Fruit fly (Drosophila melanogaster) whole organism, embryonic: ENCODE data around the gene CG9444.

Experiments used
- Bdp1 ChIP-seq: fragments of 200-800 bp; sonication (Bioruptor generic); optimal IDR thresholded peaks from 3 replicates; lab custom pipeline; 2016; ENCODE audit warnings: missing biosample characterization, missing genetic modification characterization
- CG10321 ChIP-seq: fragments of 200-800 bp; sonication (Bioruptor generic); IDR thresholded peaks from 2 replicates; pipeline ENCODE4 v1.3.6; 2022; ENCODE audit warnings: missing biosample characterization, missing genetic modification characterization
- CG11456 ChIP-seq: fragments of 200-800 bp; sonication (Bioruptor generic); IDR thresholded peaks from 3 replicates; pipeline ENCODE4 v1.3.6; 2022; ENCODE audit warnings: missing biosample characterization, missing genetic modification characterization
- CG13123 ChIP-seq: fragments of 200-800 bp; sonication (Bioruptor generic); optimal IDR thresholded peaks from 2 replicates; lab custom pipeline; 2016; ENCODE audit warnings: missing biosample characterization, missing genetic modification characterization
- CG15514 ChIP-seq: fragments of 200-800 bp; sonication (Bioruptor generic); optimal IDR thresholded peaks from 3 replicates; lab custom pipeline; 2017; ENCODE audit warnings: missing biosample characterization, missing genetic modification characterization, mild to moderate bottlenecking, moderate library complexity, missing genetic modification reagents
- CG1792 ChIP-seq: fragments of 200-800 bp; sonication (Bioruptor generic); optimal IDR thresholded peaks from 2 replicates; lab custom pipeline; 2016; ENCODE audit warnings: missing biosample characterization, missing genetic modification characterization
- CG2129 ChIP-seq: fragments of 200-800 bp; sonication (Bioruptor generic); IDR thresholded peaks from 2 replicates; pipeline ENCODE4 v1.3.6; 2022; ENCODE audit warnings: missing biosample characterization, missing genetic modification characterization; ENCODE audit not compliant: partially characterized antibody
- CG32767 ChIP-seq: fragments of 200-800 bp; sonication (Bioruptor generic); IDR thresholded peaks from 2 replicates; pipeline ENCODE4 v1.3.6; 2022; ENCODE audit warnings: missing biosample characterization, missing genetic modification characterization
- CG6654 ChIP-seq: fragments of 200-800 bp; sonication (Bioruptor generic); optimal IDR thresholded peaks from 2 replicates; lab custom pipeline; 2017; ENCODE audit warnings: missing biosample characterization, mild to moderate bottlenecking, missing genetic modification characterization
- CG7372 ChIP-seq: fragments of 200-800 bp; sonication (Bioruptor generic); IDR thresholded peaks from 2 replicates; pipeline ENCODE4 v1.3.6; 2022; ENCODE audit warnings: missing biosample characterization, missing genetic modification characterization
- CG8924 ChIP-seq: fragments of 200-800 bp; optimal IDR thresholded peaks from 3 replicates; lab custom pipeline; 2019; ENCODE audit warnings: missing biosample characterization, mild to moderate bottlenecking, missing genetic modification characterization, moderate library complexity
- CG9215 ChIP-seq: fragments of 200-800 bp; sonication (Bioruptor generic); IDR thresholded peaks from 2 replicates; pipeline ENCODE4 v1.3.6; 2022; ENCODE audit warnings: missing biosample characterization, missing genetic modification characterization
- D19A ChIP-seq: fragments of 200-800 bp; optimal IDR thresholded peaks from 3 replicates; lab custom pipeline; 2019; ENCODE audit warnings: missing biosample characterization, mild to moderate bottlenecking, missing genetic modification characterization, moderate library complexity
- Deaf1 ChIP-seq: fragments of 200-800 bp; optimal IDR thresholded peaks from 3 replicates; lab custom pipeline; 2019; ENCODE audit warnings: missing biosample characterization, mild to moderate bottlenecking, missing genetic modification characterization, moderate library complexity
- ERR ChIP-seq: fragments of 200-800 bp; sonication (Bioruptor generic); optimal IDR thresholded peaks from 2 replicates; lab custom pipeline; 2016; ENCODE audit warnings: missing biosample characterization, missing genetic modification characterization
- Elba2 ChIP-seq: fragments of 200-800 bp; sonication (Bioruptor generic); optimal IDR thresholded peaks from 3 replicates; lab custom pipeline; 2016; ENCODE audit warnings: missing biosample characterization, missing genetic modification characterization
- Gug ChIP-seq: fragments of 200-800 bp; sonication (Bioruptor generic); IDR thresholded peaks from 4 replicates; pipeline ENCODE4 v1.3.6; 2022; ENCODE audit warnings: missing biosample characterization, missing genetic modification characterization
- H15 ChIP-seq: fragments of 200-800 bp; sonication (Bioruptor generic); IDR thresholded peaks from 3 replicates; pipeline ENCODE4 v1.3.6; 2022; ENCODE audit warnings: missing biosample characterization, missing genetic modification characterization
- H2.0 ChIP-seq: fragments of 200-800 bp; sonication (Bioruptor generic); IDR thresholded peaks from 2 replicates; pipeline ENCODE4 v1.3.6; 2022; ENCODE audit warnings: missing biosample characterization, missing genetic modification characterization
- HHEX ChIP-seq: fragments of 200-800 bp; sonication (Bioruptor generic); optimal IDR thresholded peaks from 3 replicates; lab custom pipeline; 2017; ENCODE audit warnings: missing biosample characterization, mild to moderate bottlenecking, missing genetic modification characterization, missing genetic modification reagents
- HmgD ChIP-seq: fragments of 200-800 bp; sonication (Bioruptor generic); optimal IDR thresholded peaks from 3 replicates; lab custom pipeline; 2016; ENCODE audit warnings: missing biosample characterization, missing genetic modification characterization
- Jarid2 ChIP-seq: fragments of 200-800 bp; sonication (Bioruptor generic); optimal IDR thresholded peaks from 3 replicates; lab custom pipeline; 2017; ENCODE audit warnings: mild to moderate bottlenecking, missing biosample characterization, missing genetic modification reagents, missing genetic modification characterization
- Kr ChIP-seq: fragments of 200-800 bp; sonication (Bioruptor generic); optimal IDR thresholded peaks from 2 replicates; lab custom pipeline; 2017; ENCODE audit warnings: missing biosample characterization, mild to moderate bottlenecking, missing genetic modification characterization
- Max ChIP-seq: fragments of 200-800 bp; sonication (Bioruptor generic); optimal IDR thresholded peaks from 2 replicates; lab custom pipeline; 2016; ENCODE audit warnings: missing biosample characterization, mild to moderate bottlenecking, missing genetic modification characterization
- Mes4 ChIP-seq: fragments of 200-800 bp; sonication (Bioruptor generic); optimal IDR thresholded peaks from 2 replicates; lab custom pipeline; 2016; ENCODE audit warnings: missing biosample characterization, missing genetic modification characterization
- NC2β ChIP-seq: fragments of 200-800 bp; sonication (Bioruptor generic); optimal IDR thresholded peaks from 2 replicates; lab custom pipeline; 2016; ENCODE audit warnings: missing biosample characterization, missing genetic modification characterization
- Opbp ChIP-seq: fragments of 200-800 bp; sonication (Bioruptor generic); IDR thresholded peaks from 3 replicates; pipeline ENCODE4 v1.3.6; 2022; ENCODE audit warnings: missing biosample characterization, missing genetic modification characterization; ENCODE audit not compliant: partially characterized antibody
- Rx ChIP-seq: fragments of 200-800 bp; sonication (Bioruptor generic); IDR thresholded peaks from 2 replicates; pipeline ENCODE4 v1.3.6; 2022; ENCODE audit warnings: missing biosample characterization, missing genetic modification characterization
- Vsx1 ChIP-seq: fragments of 200-800 bp; sonication (Bioruptor generic); optimal IDR thresholded peaks from 2 replicates; lab custom pipeline; 2017; ENCODE audit warnings: missing biosample characterization, mild to moderate bottlenecking, missing genetic modification characterization, missing genetic modification reagents
- Xbp1 ChIP-seq: fragments of 200-800 bp; sonication (Bioruptor generic); optimal IDR thresholded peaks from 3 replicates; lab custom pipeline; 2016; ENCODE audit warnings: missing biosample characterization, mild to moderate bottlenecking, missing genetic modification characterization
- YL-1 ChIP-seq: fragments of 200-800 bp; sonication (Bioruptor generic); optimal IDR thresholded peaks from 3 replicates; lab custom pipeline; 2017; ENCODE audit warnings: missing biosample characterization, mild to moderate bottlenecking, missing genetic modification characterization
- amos ChIP-seq: fragments of 200-800 bp; sonication (Bioruptor generic); IDR thresholded peaks from 2 replicates; pipeline ENCODE4 v1.3.6; 2022; ENCODE audit warnings: missing biosample characterization, missing genetic modification characterization; ENCODE audit not compliant: partially characterized antibody
- bab2 ChIP-seq: fragments of 200-800 bp; sonication (Bioruptor generic); optimal IDR thresholded peaks from 2 replicates; lab custom pipeline; 2016; ENCODE audit warnings: missing biosample characterization, missing genetic modification characterization
- cato ChIP-seq: fragments of 200-800 bp; sonication (Bioruptor generic); optimal IDR thresholded peaks from 2 replicates; lab custom pipeline; 2016; ENCODE audit warnings: missing biosample characterization, missing genetic modification characterization, borderline replicate concordance
- chif ChIP-seq, 2 experiments: fragments of 200-800 bp; sonication (Bioruptor generic); optimal IDR thresholded peaks; 3 replicates each; lab custom pipeline; 2016; ENCODE audit warnings: missing biosample characterization in 2 of 2, missing genetic modification characterization in 2 of 2
- chn ChIP-seq: fragments of 200-800 bp; sonication (Bioruptor generic); optimal IDR thresholded peaks from 2 replicates; lab custom pipeline; 2016; ENCODE audit warnings: missing biosample characterization, missing genetic modification characterization
- crc ChIP-seq: fragments of 200-800 bp; sonication (Bioruptor generic); optimal IDR thresholded peaks from 2 replicates; lab custom pipeline; 2016; ENCODE audit warnings: missing biosample characterization, missing genetic modification characterization
- danr ChIP-seq: fragments of 200-800 bp; sonication (Bioruptor generic); IDR thresholded peaks from 2 replicates; pipeline ENCODE4 v1.3.6; 2022; ENCODE audit warnings: missing biosample characterization, missing genetic modification characterization
- exex ChIP-seq: fragments of 200-800 bp; sonication (Bioruptor generic); optimal IDR thresholded peaks from 4 replicates; lab custom pipeline; 2018; ENCODE audit warnings: missing biosample characterization, mild to moderate bottlenecking, missing genetic modification characterization, moderate library complexity
- insv ChIP-seq, 2 experiments: fragments of 200-800 bp; sonication (Bioruptor generic); optimal IDR thresholded peaks; 3 replicates each; lab custom pipeline; 2016 to 2018; ENCODE audit warnings: missing biosample characterization in 2 of 2, missing genetic modification characterization in 2 of 2
- jumu ChIP-seq: fragments of 200-800 bp; sonication (Bioruptor generic); optimal IDR thresholded peaks from 3 replicates; lab custom pipeline; 2016; ENCODE audit warnings: missing biosample characterization, missing genetic modification characterization
- klu ChIP-seq: fragments of 200-800 bp; sonication (Bioruptor generic); IDR thresholded peaks from 2 replicates; pipeline ENCODE4 v1.3.6; 2022; ENCODE audit warnings: missing biosample characterization, missing genetic modification characterization
- knrl ChIP-seq: fragments of 200-800 bp; sonication (Bioruptor generic); IDR thresholded peaks from 3 replicates; pipeline ENCODE4 v1.3.6; 2022; ENCODE audit warnings: missing biosample characterization, missing genetic modification characterization; ENCODE audit not compliant: partially characterized antibody
- lab ChIP-seq: fragments of 200-800 bp; sonication (Bioruptor generic); optimal IDR thresholded peaks from 3 replicates; lab custom pipeline; 2017; ENCODE audit warnings: missing biosample characterization, missing genetic modification characterization, mild to moderate bottlenecking, moderate library complexity, missing genetic modification reagents
- luna ChIP-seq: fragments of 200-800 bp; sonication (Bioruptor generic); optimal IDR thresholded peaks from 2 replicates; lab custom pipeline; 2016; ENCODE audit warnings: missing biosample characterization, missing genetic modification characterization
- maf-S ChIP-seq: fragments of 200-800 bp; sonication (Bioruptor generic); optimal IDR thresholded peaks from 2 replicates; lab custom pipeline; 2016; ENCODE audit warnings: missing biosample characterization, missing genetic modification characterization
- odd ChIP-seq: fragments of 200-800 bp; sonication (Bioruptor generic); optimal IDR thresholded peaks from 2 replicates; lab custom pipeline; 2017; ENCODE audit warnings: missing biosample characterization, mild to moderate bottlenecking, missing genetic modification characterization
- otp ChIP-seq: fragments of 200-800 bp; sonication (Bioruptor generic); IDR thresholded peaks from 3 replicates; pipeline ENCODE4, ENCODE4 v1.3.6; 2022; ENCODE audit warnings: missing biosample characterization, missing genetic modification characterization
- phol ChIP-seq: fragments of 200-800 bp; sonication (Bioruptor generic); optimal IDR thresholded peaks from 3 replicates; lab custom pipeline; 2018; ENCODE audit warnings: missing biosample characterization, mild to moderate bottlenecking, missing genetic modification characterization, moderate library complexity
- pzg ChIP-seq: fragments of 200-800 bp; sonication (Bioruptor generic); optimal IDR thresholded peaks from 3 replicates; lab custom pipeline; 2018; ENCODE audit warnings: missing biosample characterization, mild to moderate bottlenecking, missing genetic modification characterization, moderate library complexity
- tin ChIP-seq: fragments of 200-800 bp; sonication (Bioruptor generic); optimal IDR thresholded peaks from 3 replicates; lab custom pipeline; 2016; ENCODE audit warnings: missing biosample characterization, missing genetic modification characterization
- wek ChIP-seq: fragments of 200-800 bp; sonication (Bioruptor generic); optimal IDR thresholded peaks from 3 replicates; lab custom pipeline; 2018; ENCODE audit warnings: missing biosample characterization, mild to moderate bottlenecking, missing genetic modification characterization, moderate library complexity

The CG9444 gene

dm6 chr3R:9710886-9711285 is 26.8 kb upstream of the CG9444 start, which contains the start of the genes trbd and dmt (continued):
- TF ChIP-seq CG9215 (GFP tag; lab: Robert Waterston, UW) (no peak), CG7372 (no peak), crc (GFP tag; lab: Kevin White, UChicago) (no peak), lab (GFP tag; lab: Kevin White, UChicago) (no peak), Deaf1 (tag; lab: Kevin White, UChicago) (no peak), Jarid2 (GFP tag; lab: Kevin White, UChicago) (no peak), Bdp1 (GFP tag; lab: Kevin White, UChicago) (peak; percentile 55), Kr (GFP tag; lab: Kevin White, UChicago) (no peak), H2.0 (GFP tag; lab: Robert Waterston, UW) (no peak), otp (GFP tag; lab: Robert Waterston, UW) (no peak), Gug (GFP tag; lab: Robert Waterston, UW) (no peak), chif (GFP tag; optimal IDR thresholded peaks at IDR 0.05; lab: Kevin White, UChicago) (peak; percentile 3 to 54), H15 (GFP tag; lab: Robert Waterston, UW) (no peak), CG11456 (GFP tag; lab: Robert Waterston, UW) (no peak), bab2 (peak; percentile 31), ERR (GFP tag; lab: Kevin White, UChicago) (peak; percentile 55), exex (tag; lab: Kevin White, UChicago) (no peak), CG1792 (GFP tag; lab: Kevin White, UChicago) (peak; percentile 69), CG2129 (GFP tag; lab: Robert Waterston, UW) (no peak), wek (GFP tag; lab: Kevin White, UChicago) (no peak), Max (GFP tag; lab: Kevin White, UChicago) (peak; percentile 28), CG10321 (GFP tag; lab: Robert Waterston, UW) (no peak), pzg (GFP tag; lab: Kevin White, UChicago) (peak; percentile 100), Vsx1 (GFP tag; lab: Kevin White, UChicago) (peak; percentile 99), phol (tag; lab: Kevin White, UChicago) (peak; percentile 99), chn (GFP tag; lab: Kevin White, UChicago) (peak; percentile 75), Rx (GFP tag; lab: Robert Waterston, UW) (no peak), HmgD (GFP tag; lab: Kevin White, UChicago) (peak; percentile 90), knrl (GFP tag; lab: Robert Waterston, UW) (no peak), Xbp1 (peak; percentile 77), tin (GFP tag; lab: Kevin White, UChicago) (peak; percentile 52), CG32767 (GFP tag; lab: Robert Waterston, UW) (no peak), HHEX (GFP tag; lab: Kevin White, UChicago) (no peak), maf-S (GFP tag; lab: Kevin White, UChicago) (peak; percentile 69), Opbp (GFP tag; lab: Robert Waterston, UW) (no peak), klu (GFP tag; lab: Robert Waterston, UW) (no peak), CG13123 (GFP tag; lab: Kevin White, UChicago) (peak; percentile 40), YL-1 (GFP tag; lab: Kevin White, UChicago) (peak; percentile 93), CG8924 (tag; lab: Kevin White, UChicago) (no peak), D19A (tag; lab: Kevin White, UChicago) (no peak), Mes4 (GFP tag; lab: Kevin White, UChicago) (peak; percentile 29), luna (GFP tag; lab: Kevin White, UChicago) (peak; percentile 46), cato (GFP tag; lab: Kevin White, UChicago) (no peak), odd (GFP tag; lab: Kevin White, UChicago) (no peak), danr (GFP tag; lab: Robert Waterston, UW) (no peak), Elba2 (GFP tag; lab: Kevin White, UChicago) (peak; percentile 72), CG6654 (no peak), NC2β (GFP tag; lab: Kevin White, UChicago) (peak; percentile 79), CG15514 (peak; percentile 92), insv (GFP tag; optimal IDR thresholded peaks at IDR 0.05; lab: Kevin White, UChicago) (peak in 1 of 2 experiments; percentile 73), amos (GFP tag; lab: Robert Waterston, UW) (no peak), jumu (GFP tag; lab: Kevin White, UChicago) (peak; percentile 69)
